Comparison of ENCODE assay signal across 4 fruit fly cellular contexts in genomic region chrX:18546785-18547184, dm6.
A peak's percentile ranks its signal among the peaks of the same experiment; 100 is the strongest.
TF ChIP-seq lines count a peak whose summit lies in the region.

No protein-coding gene starts in this region.

TF ChIP-seq in whole organism, adult, 20 proteins besides CTCF, POLR2A, EP300 and RAD21 (continued from another document):
- TF ChIP-seq Mnt (GFP tag; optimal IDR thresholded peaks at IDR 0.05; lab: Kevin White, UChicago) (peak; percentile 14), CG7045 (GFP tag; optimal IDR thresholded peaks at IDR 0.05; lab: Kevin White, UChicago) (peak; percentile 73)

TF ChIP-seq in whole organism, embryonic, 481 proteins besides CTCF, POLR2A, EP300 and RAD21 (continued from another document and continues in another):
- TF ChIP-seq CG13287 (GFP tag; IDR thresholded peaks at IDR 0.05; lab: Robert Waterston, UW; ENCODE audit: partially characterized antibody): no peak
- TF ChIP-seq CG4404 (GFP tag; IDR thresholded peaks at IDR 0.05; lab: Robert Waterston, UW): peak; percentile 69
- TF ChIP-seq otp (GFP tag; IDR thresholded peaks at IDR 0.05; lab: Robert Waterston, UW): peak; percentile 77
- peak; percentile 79 for TF ChIP-seq CG9215 (GFP tag; IDR thresholded peaks at IDR 0.05; lab: Robert Waterston, UW)
- peak; percentile 55; the same call in 1 of the 2 replicates for TF ChIP-seq peb (GFP tag; IDR thresholded peaks at IDR 0.05; lab: Robert Waterston, UW)
- TF ChIP-seq pb (GFP tag; optimal IDR thresholded peaks at IDR 0.05; lab: Kevin White, UChicago): peak; percentile 39
- peak; percentile 66 for TF ChIP-seq Nf-YC (tag; optimal IDR thresholded peaks at IDR 0.05; lab: Kevin White, UChicago)
- TF ChIP-seq Six4 (GFP tag; optimal IDR thresholded peaks at IDR 0.05; lab: Kevin White, UChicago): peak; percentile 32
- peak; percentile 54; the same call in 1 of the 2 replicates for TF ChIP-seq CG16779 (GFP tag; IDR thresholded peaks at IDR 0.05; lab: Robert Waterston, UW)
- TF ChIP-seq CG7357 (GFP tag; IDR thresholded peaks at IDR 0.05; lab: Robert Waterston, UW): peak; percentile 79
- TF ChIP-seq gcm (GFP tag; optimal IDR thresholded peaks at IDR 0.05; lab: Kevin White, UChicago): peak; percentile 47
- TF ChIP-seq NC2β (GFP tag; optimal IDR thresholded peaks at IDR 0.05; lab: Kevin White, UChicago): peak; percentile 42
- TF ChIP-seq tx (GFP tag; optimal IDR thresholded peaks at IDR 0.05; lab: Kevin White, UChicago): peak; percentile 65
- TF ChIP-seq kah (GFP tag; optimal IDR thresholded peaks at IDR 0.05; lab: Kevin White, UChicago): peak; percentile 34
- peak; percentile 54 for TF ChIP-seq Camta (GFP tag; optimal IDR thresholded peaks at IDR 0.05; lab: Kevin White, UChicago)
- no peak for TF ChIP-seq Trl (optimal IDR thresholded peaks at IDR 0.05; lab: Kevin White, UChicago)
- TF ChIP-seq Trl (GFP tag; optimal IDR thresholded peaks at IDR 0.05; lab: Kevin White, UChicago): peak; percentile 70
- peak; percentile 14 for TF ChIP-seq trh (GFP tag; optimal IDR thresholded peaks at IDR 0.05; lab: Kevin White, UChicago)
- no peak for TF ChIP-seq CG6254 (GFP tag; optimal IDR thresholded peaks at IDR 0.05; lab: Kevin White, UChicago)
- TF ChIP-seq Hr51 (GFP tag; optimal IDR thresholded peaks at IDR 0.05; lab: Kevin White, UChicago): peak; percentile 46 to 88
- TF ChIP-seq CG18619 (GFP tag; optimal IDR thresholded peaks at IDR 0.05; lab: Kevin White, UChicago): peak; percentile 62
- no peak for TF ChIP-seq ato (GFP tag; IDR thresholded peaks at IDR 0.05; lab: Robert Waterston, UW; ENCODE audit: partially characterized antibody)
- TF ChIP-seq CG4617 (GFP tag; optimal IDR thresholded peaks at IDR 0.05; lab: Kevin White, UChicago; ENCODE audit: borderline replicate concordance): no peak
- TF ChIP-seq CG12104 (GFP tag; optimal IDR thresholded peaks at IDR 0.05; lab: Kevin White, UChicago): peak; percentile 53
- peak; percentile 74 for TF ChIP-seq Oaz (GFP tag; IDR thresholded peaks at IDR 0.05; lab: Robert Waterston, UW)
- peak; percentile 78 for TF ChIP-seq Meics (GFP tag; optimal IDR thresholded peaks at IDR 0.05; lab: Kevin White, UChicago)
- peak; percentile 59 for TF ChIP-seq Mad (GFP tag; optimal IDR thresholded peaks at IDR 0.05; lab: Kevin White, UChicago)
- TF ChIP-seq Adf1 (GFP tag; IDR thresholded peaks at IDR 0.05; lab: Robert Waterston, UW): peak; percentile 53; the same call in 1 of the 2 replicates
- peak; percentile 32 for TF ChIP-seq CG3838 (GFP tag; optimal IDR thresholded peaks at IDR 0.05; lab: Kevin White, UChicago)
- TF ChIP-seq CG4730 (GFP tag; IDR thresholded peaks at IDR 0.05; lab: Robert Waterston, UW): peak; percentile 85
- TF ChIP-seq CG11398 (GFP tag; optimal IDR thresholded peaks at IDR 0.05; lab: Kevin White, UChicago): peak; percentile 13
- TF ChIP-seq CG2129 (GFP tag; IDR thresholded peaks at IDR 0.05; lab: Robert Waterston, UW; ENCODE audit: partially characterized antibody): no peak
- peak; percentile 41 for TF ChIP-seq gsb-n (tag; optimal IDR thresholded peaks at IDR 0.05; lab: Kevin White, UChicago)
- peak; percentile 72 for TF ChIP-seq phol (tag; optimal IDR thresholded peaks at IDR 0.05; lab: Kevin White, UChicago)
- no peak for TF ChIP-seq zf30C (GFP tag; optimal IDR thresholded peaks at IDR 0.05; lab: Kevin White, UChicago)
- TF ChIP-seq YL-1 (GFP tag; optimal IDR thresholded peaks at IDR 0.05; lab: Kevin White, UChicago): no peak
- TF ChIP-seq CG2120 (GFP tag; optimal IDR thresholded peaks at IDR 0.05; lab: Kevin White, UChicago): peak; percentile 88
- no peak for TF ChIP-seq pros (GFP tag; optimal IDR thresholded peaks at IDR 0.05; lab: Kevin White, UChicago)
- peak; percentile 47 for TF ChIP-seq CG18764 (GFP tag; optimal IDR thresholded peaks at IDR 0.05; lab: Kevin White, UChicago)
- peak; percentile 18 for TF ChIP-seq abd-A (tag; optimal IDR thresholded peaks at IDR 0.05; lab: Kevin White, UChicago)
- TF ChIP-seq NK7.1 (GFP tag; optimal IDR thresholded peaks at IDR 0.05; lab: Kevin White, UChicago): peak; percentile 46
- peak; percentile 66; the same call in 2 of the 3 replicates for TF ChIP-seq CG2889 (GFP tag; IDR thresholded peaks at IDR 0.05; lab: Robert Waterston, UW)

TF ChIP-seq in whole organism, prepupa, 60 proteins besides CTCF, POLR2A, EP300 and RAD21 (continued from another document):
- TF ChIP-seq CG31627 (GFP tag; optimal IDR thresholded peaks at IDR 0.05; lab: Kevin White, UChicago) (peak; percentile 58), CG9139 (GFP tag; optimal IDR thresholded peaks at IDR 0.05; lab: Kevin White, UChicago) (no peak), CG8632 (GFP tag; optimal IDR thresholded peaks at IDR 0.05; lab: Kevin White, UChicago) (peak; percentile 17), Hr39 (GFP tag; optimal IDR thresholded peaks at IDR 0.05; lab: Kevin White, UChicago) (peak; percentile 61), CG11902 (GFP tag; optimal IDR thresholded peaks at IDR 0.05; lab: Kevin White, UChicago) (no peak), salr (GFP tag; optimal IDR thresholded peaks at IDR 0.05; lab: Kevin White, UChicago) (peak; percentile 8 to 25), fd85E (GFP tag; optimal IDR thresholded peaks at IDR 0.05; lab: Kevin White, UChicago) (no peak), topi (GFP tag; optimal IDR thresholded peaks at IDR 0.05; lab: Kevin White, UChicago) (peak; percentile 38), CG6163 (GFP tag; IDR thresholded peaks at IDR 0.05; lab: Robert Waterston, UW) (peak; percentile 85), Met (GFP tag; optimal IDR thresholded peaks at IDR 0.05; lab: Kevin White, UChicago) (peak; percentile 42), pdm3 (GFP tag; optimal IDR thresholded peaks at IDR 0.05; lab: Kevin White, UChicago) (peak; percentile 77), CG10669 (GFP tag; optimal IDR thresholded peaks at IDR 0.05; lab: Kevin White, UChicago) (peak; percentile 30), cyc (GFP tag; optimal IDR thresholded peaks at IDR 0.05; lab: Kevin White, UChicago) (peak; percentile 39), CG3919 (GFP tag; optimal IDR thresholded peaks at IDR 0.05; lab: Kevin White, UChicago) (peak; percentile 27), CG32006 (GFP tag; optimal IDR thresholded peaks at IDR 0.05; lab: Kevin White, UChicago) (peak; percentile 86), esn (GFP tag; optimal IDR thresholded peaks at IDR 0.05; lab: Kevin White, UChicago) (peak; percentile 56), CG3032 (tag; optimal IDR thresholded peaks at IDR 0.05; lab: Kevin White, UChicago) (peak; percentile 26), Lpt (GFP tag; optimal IDR thresholded peaks at IDR 0.05; lab: Kevin White, UChicago) (peak; percentile 41), CG8319 (GFP tag; optimal IDR thresholded peaks at IDR 0.05; lab: Kevin White, UChicago) (no peak), Eip75B (GFP tag; optimal IDR thresholded peaks at IDR 0.05; lab: Kevin White, UChicago) (peak; percentile 26), eg (GFP tag; IDR thresholded peaks at IDR 0.05; lab: Robert Waterston, UW) (peak; percentile 94), Smox (GFP tag; optimal IDR thresholded peaks at IDR 0.05; lab: Kevin White, UChicago) (peak; percentile 33), fkh (GFP tag; optimal IDR thresholded peaks at IDR 0.05; lab: Kevin White, UChicago) (peak; percentile 29), CG16779 (tag; optimal IDR thresholded peaks at IDR 0.05; lab: Kevin White, UChicago) (no peak), fd59A (GFP tag; optimal IDR thresholded peaks at IDR 0.05; lab: Kevin White, UChicago) (no peak), CG11294 (GFP tag; IDR thresholded peaks at IDR 0.05; lab: Robert Waterston, UW) (peak; percentile 89), Gug (GFP tag; IDR thresholded peaks at IDR 0.05; lab: Robert Waterston, UW) (peak; percentile 87), CG6276 (GFP tag; optimal IDR thresholded peaks at IDR 0.05; lab: Kevin White, UChicago) (peak; percentile 59), CG6792 (GFP tag; optimal IDR thresholded peaks at IDR 0.05; lab: Kevin White, UChicago) (peak; percentile 43), CG34406 (GFP tag; optimal IDR thresholded peaks at IDR 0.05; lab: Kevin White, UChicago) (peak; percentile 20), Sox15 (GFP tag; optimal IDR thresholded peaks at IDR 0.05; lab: Kevin White, UChicago) (peak; percentile 35), dsx (GFP tag; optimal IDR thresholded peaks at IDR 0.05; lab: Kevin White, UChicago; ENCODE audit: poor library complexity, severe bottlenecking) (no peak), acj6 (GFP tag; optimal IDR thresholded peaks at IDR 0.05; lab: Kevin White, UChicago) (peak; percentile 51), OdsH (GFP tag; optimal IDR thresholded peaks at IDR 0.05; lab: Kevin White, UChicago) (peak; percentile 67), Hr38 (GFP tag; optimal IDR thresholded peaks at IDR 0.05; lab: Kevin White, UChicago) (no peak), ss (GFP tag; optimal IDR thresholded peaks at IDR 0.05; lab: Kevin White, UChicago) (no peak), Eip93F (GFP tag; optimal IDR thresholded peaks at IDR 0.05; lab: Kevin White, UChicago) (no peak), Blimp-1 (GFP tag; optimal IDR thresholded peaks at IDR 0.05; lab: Kevin White, UChicago) (no peak), spab (GFP tag; optimal IDR thresholded peaks at IDR 0.05; lab: Kevin White, UChicago) (no peak), dac (GFP tag; optimal IDR thresholded peaks at IDR 0.05; lab: Kevin White, UChicago) (peak; percentile 41)

TF ChIP-seq in whole organism, wandering third instar larva, 38 proteins besides CTCF, POLR2A, EP300 and RAD21 (continued from another document):
- TF ChIP-seq dmrt93B (GFP tag; optimal IDR thresholded peaks at IDR 0.05; lab: Kevin White, UChicago): peak; percentile 62
- peak; percentile 37 to 80 for TF ChIP-seq foxo (GFP tag; optimal IDR thresholded peaks at IDR 0.05; lab: Kevin White, UChicago)
- peak; percentile 48 for TF ChIP-seq tai (GFP tag; optimal IDR thresholded peaks at IDR 0.05; lab: Kevin White, UChicago)
- peak; percentile 48 for TF ChIP-seq woc (GFP tag; optimal IDR thresholded peaks at IDR 0.05; lab: Kevin White, UChicago)
- TF ChIP-seq Hr83 (GFP tag; optimal IDR thresholded peaks at IDR 0.05; lab: Kevin White, UChicago; ENCODE audit: poor library complexity, severe bottlenecking): no peak
- no peak for TF ChIP-seq Mio (GFP tag; optimal IDR thresholded peaks at IDR 0.05; lab: Kevin White, UChicago)
- peak; percentile 18 for TF ChIP-seq CG32264 (GFP tag; optimal IDR thresholded peaks at IDR 0.05; lab: Kevin White, UChicago)
TF ChIP-seq in whole organism, wandering third instar larva: peak in this region for 19.
